Worm (Caenorhabditis elegans) whole organism, L4 larva: ENCODE results near the gene C15B12.8.

Source experiments
- T26A8.4 ChIP-seq: fragments of 200-800 bp; sonication (Bioruptor generic); IDR thresholded peaks from 2 replicates; pipeline ENCODE4 v1.3.6; 2022; ENCODE audit warnings: missing genetic modification characterization, missing compliant biosample characterization
- Y5F2A.4 ChIP-seq: fragments of 200-800 bp; sonication (Bioruptor generic); optimal IDR thresholded peaks from 2 replicates; lab custom pipeline; 2018; ENCODE audit warnings: mild to moderate bottlenecking, missing genetic modification characterization, missing compliant biosample characterization
- aha-1 ChIP-seq: fragments of 150-350 bp; peaks from one replicate; lab custom pipeline; 2014; ENCODE audit warnings: missing biosample characterization, missing genetic modification characterization
- ama-1 ChIP-seq: fragments of 150-350 bp; optimal IDR thresholded peaks from 2 replicates; lab custom pipeline; 2014; ENCODE audit warnings: inconsistent platforms, mixed read lengths
- dpl-1 ChIP-seq: fragments of 150-350 bp; optimal IDR thresholded peaks from 2 replicates; lab custom pipeline; 2014; ENCODE audit warnings: missing biosample characterization, missing genetic modification reagents, missing genetic modification characterization
- duxl-1 ChIP-seq: sonication (generic microtip); optimal IDR thresholded peaks from 2 replicates; lab custom pipeline; 2016; ENCODE audit warnings: mild to moderate bottlenecking, missing genetic modification characterization, moderate library complexity, missing compliant biosample characterization; ENCODE audit not compliant: poor library complexity
- fkh-10 ChIP-seq: fragments of 150-350 bp; optimal IDR thresholded peaks from 2 replicates; lab custom pipeline; 2014; ENCODE audit warnings: missing biosample characterization, missing genetic modification reagents, missing genetic modification characterization
- fos-1 ChIP-seq: fragments of 150-350 bp; optimal IDR thresholded peaks from 2 replicates; lab custom pipeline; 2014; ENCODE audit warnings: missing biosample characterization, missing genetic modification characterization
- lin-13 ChIP-seq: fragments of 150-350 bp; optimal IDR thresholded peaks from 2 replicates; lab custom pipeline; 2014; ENCODE audit warnings: missing biosample characterization, missing genetic modification reagents, missing genetic modification characterization
- madf-5 ChIP-seq, 2 experiments: fragments of 200-800 bp; sonication (Bioruptor generic); IDR thresholded peaks; 2 replicates each; pipeline ENCODE4 v1.3.6; 2022; ENCODE audit warnings: missing compliant biosample characterization in 2 of 2, missing genetic modification characterization in 2 of 2
- snpc-1.2 ChIP-seq: fragments of 200-800 bp; sonication (Bioruptor generic); IDR thresholded peaks from 2 replicates; pipeline ENCODE4 v1.3.6; 2022; ENCODE audit warnings: missing genetic modification reagents, missing genetic modification characterization, missing compliant biosample characterization
- tra-1 ChIP-seq: fragments of 200-800 bp; sonication (Bioruptor generic); IDR thresholded peaks from 2 replicates; pipeline ENCODE4 v1.3.6; 2022; ENCODE audit warnings: missing genetic modification reagents, missing genetic modification characterization, missing compliant biosample characterization
- unc-130 ChIP-seq: sonication (generic microtip); optimal IDR thresholded peaks from 2 replicates; lab custom pipeline; 2016; ENCODE audit warnings: missing genetic modification reagents, missing genetic modification characterization, missing compliant biosample characterization
- unc-62 ChIP-seq, 3 experiments: fragments of 150-350 bp in 1 of 3; sonication (generic microtip); optimal IDR thresholded peaks in 2 of 3; peaks in 1 of 3; 1 replicate in 1 of 3; 2 replicates in 2 of 3; lab custom pipeline; 2014 to 2017; ENCODE audit warnings: missing biosample characterization in 3 of 3, missing genetic modification characterization in 3 of 3, missing genetic modification reagents in 3 of 3, missing genotype in 1 of 3

ce11 chrX:6484780-6485179 lies 10.7 kb downstream of the C15B12.8 start, which contains the start of gene gar-1:
- no peak for TF ChIP-seq madf-5 (GFP tag; IDR thresholded peaks at IDR 0.05; lab: Robert Waterston, UW)
- no peak for TF ChIP-seq fkh-10 (GFP tag; lab: Kevin White, UChicago)
- TF ChIP-seq lin-13 (GFP tag; lab: Kevin White, UChicago) = no peak
- TF ChIP-seq snpc-1.2 (GFP tag; lab: Robert Waterston, UW) = no peak
- TF ChIP-seq tra-1 = no peak
- TF ChIP-seq unc-130 = no peak
- no peak for TF ChIP-seq fos-1 (tag; lab: Kevin White, UChicago)
- TF ChIP-seq T26A8.4 (GFP tag; lab: Robert Waterston, UW) = no peak
- TF ChIP-seq dpl-1 (GFP tag; lab: Kevin White, UChicago) = no peak
- no peak for TF ChIP-seq Y5F2A.4 (GFP tag; lab: Kevin White, UChicago)
- TF ChIP-seq unc-62 (GFP tag; optimal IDR thresholded peaks at IDR 0.05 in 1 of 2; lab: Kevin White, UChicago) = no peak
- TF ChIP-seq unc-62 (tag; optimal IDR thresholded peaks at IDR 0.05; lab: Kevin White, UChicago) = no peak
- no peak for TF ChIP-seq duxl-1 (tag; lab: Kevin White, UChicago)
- no peak for TF ChIP-seq ama-1
- no peak for TF ChIP-seq aha-1
